Fruit fly (Drosophila melanogaster): ENCODE results near the gene Ugt37E1.

Ugt37E1 gene

DNA sequence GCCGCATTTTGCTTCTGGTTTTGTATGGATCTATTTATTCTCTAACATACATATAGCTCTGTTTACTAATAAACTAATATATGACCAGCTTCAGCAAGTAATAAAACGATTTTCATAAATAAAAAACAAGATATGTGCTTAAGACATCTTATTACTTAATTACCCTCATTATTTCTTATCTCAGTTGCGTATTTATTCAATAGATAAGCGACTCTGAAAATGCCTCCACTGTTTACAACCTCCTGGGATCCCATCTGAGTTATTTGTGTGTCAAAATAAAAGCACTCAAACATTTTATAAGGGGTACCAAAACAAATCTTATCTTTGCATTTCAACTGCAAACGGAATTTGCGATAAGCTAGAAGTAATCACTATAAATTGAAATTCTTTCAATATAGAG, 23.3 kb downstream of the Ugt37E1 start (continued):
- TF ChIP-seq inv (GFP tag; IDR thresholded peaks at IDR 0.05; ENCODE audit: partially characterized antibody) (no peak), CG8924 (tag; optimal IDR thresholded peaks at IDR 0.05) (peak; percentile 20), zfh1 (GFP tag; IDR thresholded peaks at IDR 0.05) (no peak), run (tag; optimal IDR thresholded peaks at IDR 0.05) (no peak), CG6654 (GFP tag; optimal IDR thresholded peaks at IDR 0.05) (no peak), scrt (GFP tag; optimal IDR thresholded peaks at IDR 0.05) (peak; percentile 54), CG7357 (GFP tag; IDR thresholded peaks at IDR 0.05) (no peak), esg (GFP tag; conservative IDR thresholded peaks at IDR 0.05) (no peak), CG11456 (GFP tag; IDR thresholded peaks at IDR 0.05) (no peak), bsh (GFP tag; optimal IDR thresholded peaks at IDR 0.05) (no peak), CG11695 (GFP tag; IDR thresholded peaks at IDR 0.05) (no peak), CG17568 (GFP tag; optimal IDR thresholded peaks at IDR 0.05) (peak; percentile 70), chn (GFP tag; optimal IDR thresholded peaks at IDR 0.05) (no peak), CG6791 (GFP tag; IDR thresholded peaks at IDR 0.05; ENCODE audit: partially characterized antibody) (no peak), Rfx (GFP tag; IDR thresholded peaks at IDR 0.05) (no peak), sens (GFP tag) (peak; percentile 20), CG8290 (GFP tag; optimal IDR thresholded peaks at IDR 0.05) (no peak), CG8290 (tag; optimal IDR thresholded peaks at IDR 0.05) (no peak), vnd (GFP tag; IDR thresholded peaks at IDR 0.05; ENCODE audit: partially characterized antibody) (no peak), ro (GFP tag; IDR thresholded peaks at IDR 0.05) (no peak), CG31224 (GFP tag; IDR thresholded peaks at IDR 0.05) (peak; percentile 89), yki (optimal IDR thresholded peaks at IDR 0.05) (no peak), cas (GFP tag; IDR thresholded peaks at IDR 0.05) (no peak), CG9817 (tag; optimal IDR thresholded peaks at IDR 0.05) (no peak), CG4707 (GFP tag; optimal IDR thresholded peaks at IDR 0.05) (no peak), CG34422 (GFP tag; IDR thresholded peaks at IDR 0.05) (no peak), aop (GFP tag; IDR thresholded peaks at IDR 0.05) (no peak), Hr51 (GFP tag; optimal IDR thresholded peaks at IDR 0.05) (no peak), Sin3A (optimal IDR thresholded peaks at IDR 0.05) (no peak), gcm (GFP tag; optimal IDR thresholded peaks at IDR 0.05) (peak; percentile 40), ato (GFP tag; IDR thresholded peaks at IDR 0.05; ENCODE audit: partially characterized antibody) (no peak), Poxn (GFP tag; IDR thresholded peaks at IDR 0.05) (no peak), CG6854 (GFP tag; optimal IDR thresholded peaks at IDR 0.05) (no peak), CG12391 (tag; optimal IDR thresholded peaks at IDR 0.05) (no peak), prd (optimal IDR thresholded peaks at IDR 0.05) (no peak), prd (GFP tag; IDR thresholded peaks at IDR 0.05) (no peak), CG42726 (GFP tag; IDR thresholded peaks at IDR 0.05; ENCODE audit: partially characterized antibody) (no peak), Drgx (GFP tag; IDR thresholded peaks at IDR 0.05) (no peak), Usf (GFP tag; optimal IDR thresholded peaks at IDR 0.05) (no peak), Ptx1 (GFP tag; IDR thresholded peaks at IDR 0.05) (no peak), ab (GFP tag; optimal IDR thresholded peaks at IDR 0.05) (no peak), CG13894 (tag; optimal IDR thresholded peaks at IDR 0.05) (peak; percentile 86), gfzf (GFP tag; optimal IDR thresholded peaks at IDR 0.05) (no peak), BEAF-32 (GFP tag; optimal IDR thresholded peaks at IDR 0.05) (no peak), zen (tag; optimal IDR thresholded peaks at IDR 0.05) (no peak), CG7987 (GFP tag; optimal IDR thresholded peaks at IDR 0.05) (no peak), ase (GFP tag; IDR thresholded peaks at IDR 0.05) (no peak), hb (GFP tag; IDR thresholded peaks at IDR 0.05; ENCODE audit: partially characterized antibody) (no peak), CG15011 (GFP tag; optimal IDR thresholded peaks at IDR 0.05) (no peak), CG17912 (GFP tag; optimal IDR thresholded peaks at IDR 0.05) (no peak), Oli (tag; optimal IDR thresholded peaks at IDR 0.05) (peak; percentile 7), CG4360 (GFP tag; IDR thresholded peaks at IDR 0.05) (no peak), CG2678 (tag; optimal IDR thresholded peaks at IDR 0.05) (peak; percentile 72)

Measured in whole organism, embryonic.